Fruit fly (Drosophila melanogaster) whole organism, embryonic: ENCODE results near the gene Npc2g.
A peak's percentile ranks its signal among the peaks of the same experiment; 100 is the strongest.

Experiments used
- Antp ChIP-seq: fragments of 200-800 bp; sonication (Bioruptor generic); optimal IDR thresholded peaks from 3 replicates; lab custom pipeline; 2016; ENCODE audit warnings: missing biosample characterization, missing genetic modification characterization
- CG10431 ChIP-seq: fragments of 200-800 bp; sonication (Bioruptor generic); optimal IDR thresholded peaks from 3 replicates; lab custom pipeline; 2018; ENCODE audit warnings: missing biosample characterization, mild to moderate bottlenecking, missing genetic modification characterization
- CG11247 ChIP-seq: fragments of 200-800 bp; sonication (Bioruptor generic); IDR thresholded peaks from 2 replicates; pipeline ENCODE4 v1.3.6; 2022; ENCODE audit warnings: missing biosample characterization, missing genetic modification characterization
- CG12299 ChIP-seq: fragments of 200-800 bp; sonication (Bioruptor generic); optimal IDR thresholded peaks from 2 replicates; lab custom pipeline; 2018; ENCODE audit warnings: missing biosample characterization, mild to moderate bottlenecking, missing genetic modification characterization
- CG12744 ChIP-seq: fragments of 200-800 bp; sonication (Bioruptor generic); optimal IDR thresholded peaks from 2 replicates; lab custom pipeline; 2016; ENCODE audit warnings: missing biosample characterization, missing genetic modification characterization
- CG17802 ChIP-seq: fragments of 200-800 bp; sonication (Bioruptor generic); optimal IDR thresholded peaks from 2 replicates; lab custom pipeline; 2018; ENCODE audit warnings: missing biosample characterization, mild to moderate bottlenecking, missing genetic modification characterization, moderate library complexity
- CG18599 ChIP-seq: fragments of 200-800 bp; sonication (Bioruptor generic); optimal IDR thresholded peaks from 3 replicates; lab custom pipeline; 2017; ENCODE audit warnings: missing biosample characterization, missing genetic modification characterization, mild to moderate bottlenecking, moderate library complexity, missing genetic modification reagents
- CG2116 ChIP-seq: fragments of 200-800 bp; sonication (Bioruptor generic); optimal IDR thresholded peaks from 3 replicates; lab custom pipeline; 2018; ENCODE audit warnings: missing biosample characterization, mild to moderate bottlenecking, missing genetic modification characterization
- CG2712 ChIP-seq: fragments of 200-800 bp; optimal IDR thresholded peaks from 3 replicates; lab custom pipeline; 2019; ENCODE audit warnings: missing biosample characterization, mild to moderate bottlenecking, missing genetic modification characterization, moderate library complexity
- CG32532 ChIP-seq: fragments of 200-800 bp; sonication (Bioruptor generic); IDR thresholded peaks from 2 replicates; pipeline ENCODE4 v1.3.6; 2022; ENCODE audit warnings: missing biosample characterization, missing genetic modification characterization
- CG3995 ChIP-seq: fragments of 200-800 bp; sonication (Bioruptor generic); optimal IDR thresholded peaks from 3 replicates; lab custom pipeline; 2016; ENCODE audit warnings: missing biosample characterization, missing genetic modification characterization
- CG43689 ChIP-seq: fragments of 200-800 bp; sonication (Bioruptor generic); IDR thresholded peaks from 2 replicates; pipeline ENCODE4 v1.3.6; 2022; ENCODE audit warnings: missing biosample characterization, missing genetic modification characterization
- CG4707 ChIP-seq: fragments of 200-800 bp; sonication (Bioruptor generic); optimal IDR thresholded peaks from 2 replicates; lab custom pipeline; 2018; ENCODE audit warnings: missing biosample characterization, mild to moderate bottlenecking, missing genetic modification characterization, moderate library complexity
- CG4730 ChIP-seq: fragments of 200-800 bp; sonication (Bioruptor generic); IDR thresholded peaks from 2 replicates; pipeline ENCODE4 v1.3.6; 2022; ENCODE audit warnings: missing biosample characterization, missing genetic modification characterization
- CG5180 ChIP-seq: fragments of 200-800 bp; sonication (Bioruptor generic); optimal IDR thresholded peaks from 3 replicates; lab custom pipeline; 2017; ENCODE audit warnings: missing biosample characterization, missing genetic modification characterization, mild to moderate bottlenecking, moderate library complexity, missing genetic modification reagents
- CG5245 ChIP-seq: fragments of 200-800 bp; sonication (Bioruptor generic); optimal IDR thresholded peaks from 3 replicates; lab custom pipeline; 2016; ENCODE audit warnings: missing biosample characterization, missing genetic modification characterization
- CG9797 ChIP-seq: fragments of 200-800 bp; sonication (Bioruptor generic); optimal IDR thresholded peaks from 3 replicates; lab custom pipeline; 2018; ENCODE audit warnings: missing biosample characterization, mild to moderate bottlenecking, missing genetic modification characterization
- D ChIP-seq, 2 experiments: fragments of 200-800 bp in 1 of 2; fragments of >200 bp in 1 of 2; sonication (Bioruptor generic) in 1 of 2; optimal IDR thresholded peaks; 2 replicates in 1 of 2; 3 replicates in 1 of 2; lab custom pipeline; 2017; ENCODE audit warnings: mild to moderate bottlenecking in 1 of 2, missing biosample characterization in 1 of 2, missing genetic modification characterization in 1 of 2, missing genetic modification reagents in 1 of 2
- D19A ChIP-seq: fragments of 200-800 bp; optimal IDR thresholded peaks from 3 replicates; lab custom pipeline; 2019; ENCODE audit warnings: missing biosample characterization, mild to moderate bottlenecking, missing genetic modification characterization, moderate library complexity
- Dip2 ChIP-seq: fragments of 200-800 bp; sonication (Bioruptor generic); IDR thresholded peaks from 2 replicates; pipeline ENCODE4 v1.3.6; 2022; ENCODE audit warnings: missing biosample characterization, missing genetic modification characterization
- Doc2 ChIP-seq: fragments of 200-800 bp; sonication (Bioruptor generic); IDR thresholded peaks from 2 replicates; pipeline ENCODE4 v1.3.6; 2022; ENCODE audit warnings: missing biosample characterization, missing genetic modification characterization
- E2f1 ChIP-seq: fragments of 200-800 bp; sonication (Bioruptor generic); IDR thresholded peaks from 2 replicates; pipeline ENCODE4 v1.3.6; 2022; ENCODE audit warnings: missing biosample characterization, missing genetic modification characterization
- HHEX ChIP-seq: fragments of 200-800 bp; sonication (Bioruptor generic); optimal IDR thresholded peaks from 3 replicates; lab custom pipeline; 2017; ENCODE audit warnings: missing biosample characterization, mild to moderate bottlenecking, missing genetic modification characterization, missing genetic modification reagents
- Hey ChIP-seq: fragments of 200-800 bp; sonication (Bioruptor generic); optimal IDR thresholded peaks from 3 replicates; lab custom pipeline; 2018; ENCODE audit warnings: missing biosample characterization, mild to moderate bottlenecking, missing genetic modification characterization
- HmgZ ChIP-seq: fragments of 200-800 bp; sonication (Bioruptor generic); optimal IDR thresholded peaks from 2 replicates; lab custom pipeline; 2018; ENCODE audit warnings: missing biosample characterization, mild to moderate bottlenecking, missing genetic modification characterization
- Kr ChIP-seq: fragments of 200-800 bp; sonication (Bioruptor generic); optimal IDR thresholded peaks from 2 replicates; lab custom pipeline; 2017; ENCODE audit warnings: missing biosample characterization, mild to moderate bottlenecking, missing genetic modification characterization
- NFAT ChIP-seq: fragments of 200-800 bp; sonication (Bioruptor generic); IDR thresholded peaks from 2 replicates; pipeline ENCODE4 v1.3.6; 2022; ENCODE audit warnings: missing biosample characterization, missing genetic modification characterization
- Oaz ChIP-seq: fragments of 200-800 bp; sonication (Bioruptor generic); IDR thresholded peaks from 2 replicates; pipeline ENCODE4 v1.3.6; 2022; ENCODE audit warnings: missing biosample characterization, missing genetic modification characterization
- Tbp ChIP-seq: fragments of >200 bp; optimal IDR thresholded peaks from 2 replicates; lab custom pipeline; 2018; ENCODE audit warnings: missing biosample characterization, missing genetic modification characterization
- Trl ChIP-seq, 3 experiments: fragments of >200 bp in 2 of 3; fragments of 200-800 bp in 1 of 3; sonication (Bioruptor generic) in 1 of 3; optimal IDR thresholded peaks; 2 replicates in 1 of 3; 3 replicates in 2 of 3; lab custom pipeline; 2016 to 2017; ENCODE audit warnings: missing biosample characterization in 1 of 3, missing genetic modification characterization in 1 of 3
- ap ChIP-seq: fragments of 200-800 bp; sonication (Bioruptor generic); IDR thresholded peaks from 2 replicates; pipeline ENCODE4 v1.3.6; 2022; ENCODE audit warnings: missing biosample characterization, missing genetic modification characterization
- ash1 ChIP-seq: fragments of 200-800 bp; sonication (Bioruptor generic); optimal IDR thresholded peaks from 2 replicates; lab custom pipeline; 2018; ENCODE audit warnings: missing biosample characterization, mild to moderate bottlenecking, missing genetic modification characterization
- bbx ChIP-seq: fragments of 200-800 bp; sonication (Bioruptor generic); IDR thresholded peaks from 2 replicates; pipeline ENCODE4 v1.3.6; 2022; ENCODE audit warnings: missing biosample characterization, missing genetic modification characterization; ENCODE audit not compliant: partially characterized antibody
- cg ChIP-seq: fragments of 200-800 bp; sonication (Bioruptor generic); optimal IDR thresholded peaks from 3 replicates; lab custom pipeline; 2019; ENCODE audit warnings: missing biosample characterization, mild to moderate bottlenecking, missing genetic modification characterization, moderate library complexity
- danr ChIP-seq: fragments of 200-800 bp; sonication (Bioruptor generic); IDR thresholded peaks from 2 replicates; pipeline ENCODE4 v1.3.6; 2022; ENCODE audit warnings: missing biosample characterization, missing genetic modification characterization
- dpn ChIP-seq, 2 experiments: fragments of 200-800 bp; sonication (Bioruptor generic); optimal IDR thresholded peaks; 3 replicates each; lab custom pipeline; 2016; ENCODE audit warnings: missing biosample characterization in 2 of 2, missing genetic modification characterization in 2 of 2
- gt ChIP-seq: fragments of 200-800 bp; sonication (Bioruptor generic); IDR thresholded peaks from 2 replicates; pipeline ENCODE4 v1.3.6; 2022; ENCODE audit warnings: missing biosample characterization, missing genetic modification characterization
- ham ChIP-seq: fragments of 200-800 bp; sonication (Bioruptor generic); IDR thresholded peaks from 2 replicates; pipeline ENCODE4 v1.3.6; 2022; ENCODE audit warnings: missing biosample characterization, missing genetic modification characterization
- her ChIP-seq: fragments of 200-800 bp; sonication (Bioruptor generic); optimal IDR thresholded peaks from 2 replicates; lab custom pipeline; 2016; ENCODE audit warnings: missing biosample characterization, missing genetic modification characterization
- jumu ChIP-seq: fragments of 200-800 bp; sonication (Bioruptor generic); optimal IDR thresholded peaks from 3 replicates; lab custom pipeline; 2016; ENCODE audit warnings: missing biosample characterization, missing genetic modification characterization
- kah ChIP-seq: fragments of 200-800 bp; sonication (Bioruptor generic); optimal IDR thresholded peaks from 2 replicates; lab custom pipeline; 2018; ENCODE audit warnings: missing biosample characterization, mild to moderate bottlenecking, missing genetic modification characterization
- mld ChIP-seq: fragments of 200-800 bp; sonication (Bioruptor generic); IDR thresholded peaks from 3 replicates; pipeline ENCODE4 v1.3.6; 2022; ENCODE audit warnings: missing biosample characterization, missing genetic modification characterization; ENCODE audit not compliant: partially characterized antibody
- pb ChIP-seq: fragments of 200-800 bp; sonication (Bioruptor generic); optimal IDR thresholded peaks from 3 replicates; lab custom pipeline; 2016; ENCODE audit warnings: missing biosample characterization, missing genetic modification characterization
- pho ChIP-seq: fragments of 200-800 bp; sonication (Bioruptor generic); optimal IDR thresholded peaks from 2 replicates; lab custom pipeline; 2016; ENCODE audit warnings: missing biosample characterization, missing genetic modification characterization
- prd ChIP-seq, 3 experiments: fragments of >200 bp in 2 of 3; fragments of 200-800 bp in 1 of 3; sonication (Bioruptor generic) in 1 of 3; optimal IDR thresholded peaks in 2 of 3; IDR thresholded peaks in 1 of 3; 2 replicates in 2 of 3; 3 replicates in 1 of 3; pipeline versions ENCODE4 v1.3.6 to Lab custom; 2017 to 2022; ENCODE audit warnings: missing biosample characterization in 1 of 3, missing genetic modification characterization in 1 of 3
- sens ChIP-seq: fragments of 200-800 bp; sonication (Bioruptor generic); peaks from one replicate; lab custom pipeline; 2016; ENCODE audit warnings: missing biosample characterization, missing genetic modification characterization
- sim ChIP-seq: fragments of 200-800 bp; sonication (Bioruptor generic); IDR thresholded peaks from 2 replicates; pipeline ENCODE4 v1.3.6; 2022; ENCODE audit warnings: missing biosample characterization, missing genetic modification characterization
- sima ChIP-seq: fragments of 200-800 bp; sonication (Bioruptor generic); optimal IDR thresholded peaks from 2 replicates; lab custom pipeline; 2016; ENCODE audit warnings: missing biosample characterization, missing genetic modification characterization
- slbo ChIP-seq: fragments of 200-800 bp; sonication (Bioruptor generic); IDR thresholded peaks from 2 replicates; pipeline ENCODE4 v1.3.6; 2022; ENCODE audit warnings: missing biosample characterization, missing genetic modification characterization
- tx ChIP-seq: fragments of 200-800 bp; sonication (Bioruptor generic); optimal IDR thresholded peaks from 2 replicates; lab custom pipeline; 2016; ENCODE audit warnings: missing biosample characterization, missing genetic modification characterization
- wor ChIP-seq: fragments of 200-800 bp; sonication (Bioruptor generic); IDR thresholded peaks from 2 replicates; pipeline ENCODE4 v1.3.6; 2022; ENCODE audit warnings: missing biosample characterization, missing genetic modification characterization

Gene Npc2g

dm6 chr3R:30789363-30789762 lies 44.3 kb upstream of the Npc2g start (continued):
- TF ChIP-seq Oaz (GFP tag; lab: Robert Waterston, UW) (peak; percentile 73), bbx (GFP tag; lab: Robert Waterston, UW) (peak; percentile 82), slbo (GFP tag; lab: Robert Waterston, UW) (peak; percentile 70), sens (GFP tag; lab: Kevin White, UChicago) (peak; percentile 78), Kr (GFP tag; lab: Kevin White, UChicago) (no peak), Hey (tag; lab: Kevin White, UChicago) (no peak), ash1 (GFP tag; lab: Kevin White, UChicago) (no peak), kah (no peak), CG32532 (GFP tag; lab: Robert Waterston, UW) (peak; percentile 78), Doc2 (GFP tag; lab: Robert Waterston, UW) (no peak), CG4707 (GFP tag; lab: Kevin White, UChicago) (no peak), CG2116 (peak; percentile 31), pb (GFP tag; lab: Kevin White, UChicago) (no peak), HHEX (GFP tag; lab: Kevin White, UChicago) (no peak), CG9797 (GFP tag; lab: Kevin White, UChicago) (peak; percentile 37), Antp (GFP tag; lab: Kevin White, UChicago) (peak; percentile 39), D19A (tag; lab: Kevin White, UChicago) (no peak), pho (peak; percentile 0), her (peak; percentile 16), ap (peak; percentile 77), CG3995 (GFP tag; lab: Kevin White, UChicago) (no peak), gt (GFP tag; lab: Robert Waterston, UW) (no peak), CG5180 (GFP tag; lab: Kevin White, UChicago) (no peak), Dip2 (GFP tag; lab: Robert Waterston, UW) (peak; percentile 94), CG43689 (GFP tag; lab: Robert Waterston, UW) (no peak), sim (GFP tag; lab: Robert Waterston, UW) (peak; percentile 63), mld (GFP tag; lab: Robert Waterston, UW) (peak; percentile 36; the same call in 1 of the 3 replicates), CG11247 (GFP tag; lab: Robert Waterston, UW) (peak; percentile 63), E2f1 (GFP tag; lab: Robert Waterston, UW) (peak; percentile 73), CG2712 (tag; lab: Kevin White, UChicago) (peak; percentile 65), wor (GFP tag; lab: Robert Waterston, UW) (0 out of 2 replicates have a peak, but pooled peaks have one; percentile 12), CG5245 (GFP tag; lab: Kevin White, UChicago) (no peak), prd (optimal IDR thresholded peaks at IDR 0.05; lab: Kevin White, UChicago) (no peak), prd (GFP tag; IDR thresholded peaks at IDR 0.05; lab: Robert Waterston, UW) (peak; percentile 79), Trl (optimal IDR thresholded peaks at IDR 0.05; lab: Kevin White, UChicago) (no peak), Trl (GFP tag; optimal IDR thresholded peaks at IDR 0.05; lab: Kevin White, UChicago) (peak; percentile 39), CG12744 (GFP tag; lab: Kevin White, UChicago) (no peak), CG10431 (GFP tag; lab: Kevin White, UChicago) (no peak), dpn (GFP tag; optimal IDR thresholded peaks at IDR 0.05; lab: Kevin White, UChicago) (peak in 1 of 2 experiments; percentile 11), CG18599 (GFP tag; lab: Kevin White, UChicago) (no peak), D (optimal IDR thresholded peaks at IDR 0.05; lab: Kevin White, UChicago) (no peak), D (GFP tag; optimal IDR thresholded peaks at IDR 0.05; lab: Kevin White, UChicago) (no peak), CG17802 (tag; lab: Kevin White, UChicago) (no peak), Tbp (GFP tag; lab: Kevin White, UChicago) (no peak), tx (GFP tag; lab: Kevin White, UChicago) (no peak), jumu (GFP tag; lab: Kevin White, UChicago) (no peak), CG12299 (tag; lab: Kevin White, UChicago) (no peak), cg (no peak), ham (GFP tag; lab: Robert Waterston, UW) (no peak), CG4730 (GFP tag; lab: Robert Waterston, UW) (no peak), HmgZ (no peak), danr (GFP tag; lab: Robert Waterston, UW) (peak; percentile 17; the same call in 1 of the 2 replicates), sima (peak; percentile 7), NFAT (GFP tag; lab: Robert Waterston, UW) (peak; percentile 74)
